Fruit fly (Drosophila melanogaster) whole organism, embryonic: ENCODE data around the gene Nadsyn.

ENCODE experiments used
- Atf3 ChIP-seq: fragments of 200-800 bp; sonication (Bioruptor generic); optimal IDR thresholded peaks from 3 replicates; lab custom pipeline; 2016; ENCODE audit warnings: missing biosample characterization, missing genetic modification characterization
- Atf6 ChIP-seq: fragments of 200-800 bp; sonication (Bioruptor generic); IDR thresholded peaks from 2 replicates; pipeline ENCODE4 v1.3.6; 2022; ENCODE audit warnings: missing biosample characterization, missing genetic modification characterization
- BEAF-32 ChIP-seq: fragments of 200-800 bp; sonication (Bioruptor generic); optimal IDR thresholded peaks from 3 replicates; lab custom pipeline; 2017; ENCODE audit warnings: missing biosample characterization, missing genetic modification characterization, mild to moderate bottlenecking, moderate library complexity, missing genetic modification reagents
- CG11456 ChIP-seq: fragments of 200-800 bp; sonication (Bioruptor generic); IDR thresholded peaks from 3 replicates; pipeline ENCODE4 v1.3.6; 2022; ENCODE audit warnings: missing biosample characterization, missing genetic modification characterization
- CG13424 ChIP-seq: fragments of 200-800 bp; sonication (Bioruptor generic); optimal IDR thresholded peaks from 2 replicates; lab custom pipeline; 2019; ENCODE audit warnings: missing biosample characterization, mild to moderate bottlenecking, missing genetic modification characterization, moderate library complexity
- CG14441 ChIP-seq: fragments of 200-800 bp; sonication (Bioruptor generic); IDR thresholded peaks from 2 replicates; pipeline ENCODE4 v1.3.6; 2022; ENCODE audit warnings: missing biosample characterization, missing genetic modification characterization
- CG18764 ChIP-seq: fragments of 200-800 bp; sonication (Bioruptor generic); optimal IDR thresholded peaks from 3 replicates; lab custom pipeline; 2016; ENCODE audit warnings: missing biosample characterization, missing genetic modification characterization
- CG3281 ChIP-seq: fragments of 200-800 bp; sonication (Bioruptor generic); optimal IDR thresholded peaks from 3 replicates; lab custom pipeline; 2017; ENCODE audit warnings: missing biosample characterization, mild to moderate bottlenecking, missing genetic modification characterization
- CG3726 ChIP-seq: fragments of 200-800 bp; sonication (Bioruptor generic); IDR thresholded peaks from 3 replicates; pipeline ENCODE4, ENCODE4 v1.3.6; 2022; ENCODE audit warnings: missing biosample characterization, missing genetic modification characterization
- CG42726 ChIP-seq: fragments of 200-800 bp; sonication (Bioruptor generic); IDR thresholded peaks from 2 replicates; pipeline ENCODE4 v1.3.6; 2022; ENCODE audit warnings: missing biosample characterization, missing genetic modification characterization; ENCODE audit not compliant: partially characterized antibody
- CG4730 ChIP-seq: fragments of 200-800 bp; sonication (Bioruptor generic); IDR thresholded peaks from 2 replicates; pipeline ENCODE4 v1.3.6; 2022; ENCODE audit warnings: missing biosample characterization, missing genetic modification characterization
- CG6254 ChIP-seq: fragments of 200-800 bp; sonication (Bioruptor generic); optimal IDR thresholded peaks from 3 replicates; lab custom pipeline; 2017; ENCODE audit warnings: mild to moderate bottlenecking, missing biosample characterization, missing genetic modification reagents, missing genetic modification characterization
- CG6654 ChIP-seq: fragments of 200-800 bp; sonication (Bioruptor generic); optimal IDR thresholded peaks from 2 replicates; lab custom pipeline; 2017; ENCODE audit warnings: missing biosample characterization, mild to moderate bottlenecking, missing genetic modification characterization
- CG7556 ChIP-seq: fragments of 200-800 bp; sonication (Bioruptor generic); optimal IDR thresholded peaks from 2 replicates; lab custom pipeline; 2017; ENCODE audit warnings: missing biosample characterization, mild to moderate bottlenecking, missing genetic modification characterization
- Camta ChIP-seq: fragments of 200-800 bp; sonication (Bioruptor generic); optimal IDR thresholded peaks from 2 replicates; lab custom pipeline; 2016; ENCODE audit warnings: missing biosample characterization, missing genetic modification characterization
- CoRest ChIP-seq: fragments of 200-800 bp; sonication (Bioruptor generic); optimal IDR thresholded peaks from 3 replicates; lab custom pipeline; 2018; ENCODE audit warnings: missing biosample characterization, mild to moderate bottlenecking, missing genetic modification characterization, moderate library complexity
- Dbx ChIP-seq: fragments of 200-800 bp; sonication (Bioruptor generic); IDR thresholded peaks from 3 replicates; pipeline ENCODE4 v1.3.6; 2022; ENCODE audit warnings: missing biosample characterization, missing genetic modification characterization
- Hr51 ChIP-seq, 2 experiments: fragments of 200-800 bp; sonication (Bioruptor generic); optimal IDR thresholded peaks; 2 replicates in 1 of 2; 3 replicates in 1 of 2; lab custom pipeline; 2016 to 2018; ENCODE audit warnings: missing biosample characterization in 2 of 2, missing genetic modification characterization in 2 of 2, mild to moderate bottlenecking in 1 of 2, moderate library complexity in 1 of 2
- Meics ChIP-seq: fragments of 200-800 bp; sonication (Bioruptor generic); optimal IDR thresholded peaks from 2 replicates; lab custom pipeline; 2017; ENCODE audit warnings: missing biosample characterization, mild to moderate bottlenecking, missing genetic modification characterization
- NK7.1 ChIP-seq: fragments of 200-800 bp; sonication (Bioruptor generic); optimal IDR thresholded peaks from 3 replicates; lab custom pipeline; 2016; ENCODE audit warnings: missing biosample characterization, missing genetic modification characterization
- Neu2 ChIP-seq: fragments of 200-800 bp; sonication (Bioruptor generic); optimal IDR thresholded peaks from 3 replicates; lab custom pipeline; 2016; ENCODE audit warnings: missing biosample characterization, missing genetic modification characterization, borderline replicate concordance
- Optix ChIP-seq: fragments of 200-800 bp; sonication (Bioruptor generic); IDR thresholded peaks from 3 replicates; pipeline ENCODE4 v1.3.6; 2022; ENCODE audit warnings: missing biosample characterization, missing genetic modification characterization
- Six4 ChIP-seq: fragments of 200-800 bp; sonication (Bioruptor generic); optimal IDR thresholded peaks from 2 replicates; lab custom pipeline; 2016; ENCODE audit warnings: missing biosample characterization, missing genetic modification characterization
- Ssrp ChIP-seq: fragments of 200-800 bp; sonication (Bioruptor generic); optimal IDR thresholded peaks from 2 replicates; lab custom pipeline; 2018; ENCODE audit warnings: missing biosample characterization, mild to moderate bottlenecking, missing genetic modification characterization, moderate library complexity
- Stat92E ChIP-seq, 3 experiments: fragments of >200 bp in 2 of 3; fragments of 200-800 bp in 1 of 3; sonication (Bioruptor generic) in 1 of 3; optimal IDR thresholded peaks; 2 replicates each; lab custom pipeline; 2017 to 2019; ENCODE audit warnings: missing biosample characterization in 3 of 3, missing genetic modification characterization in 3 of 3, mild to moderate bottlenecking in 1 of 3, moderate library complexity in 1 of 3
- Vsx1 ChIP-seq: fragments of 200-800 bp; sonication (Bioruptor generic); optimal IDR thresholded peaks from 2 replicates; lab custom pipeline; 2017; ENCODE audit warnings: missing biosample characterization, mild to moderate bottlenecking, missing genetic modification characterization, missing genetic modification reagents
- cg ChIP-seq: fragments of 200-800 bp; sonication (Bioruptor generic); optimal IDR thresholded peaks from 3 replicates; lab custom pipeline; 2019; ENCODE audit warnings: missing biosample characterization, mild to moderate bottlenecking, missing genetic modification characterization, moderate library complexity
- croc ChIP-seq: fragments of 200-800 bp; sonication (Bioruptor generic); conservative IDR thresholded peaks from 3 replicates; pipeline ENCODE4 v1.3.6; 2022; ENCODE audit warnings: missing biosample characterization, missing genetic modification characterization
- cwo ChIP-seq: fragments of 200-800 bp; sonication (Bioruptor generic); optimal IDR thresholded peaks from 3 replicates; lab custom pipeline; 2017; ENCODE audit warnings: missing biosample characterization, missing genetic modification characterization, mild to moderate bottlenecking, moderate library complexity, missing genetic modification reagents
- ems ChIP-seq: fragments of 200-800 bp; sonication (Bioruptor generic); optimal IDR thresholded peaks from 3 replicates; lab custom pipeline; 2016; ENCODE audit warnings: missing biosample characterization, missing genetic modification characterization
- eyg ChIP-seq: fragments of 200-800 bp; sonication (Bioruptor generic); optimal IDR thresholded peaks from 3 replicates; lab custom pipeline; 2016; ENCODE audit warnings: missing biosample characterization, missing genetic modification characterization
- fru ChIP-seq: fragments of >200 bp; optimal IDR thresholded peaks from 2 replicates; lab custom pipeline; 2017
- ftz-f1 ChIP-seq: fragments of 200-800 bp; sonication (Bioruptor generic); optimal IDR thresholded peaks from 2 replicates; lab custom pipeline; 2016; ENCODE audit warnings: missing biosample characterization, missing genetic modification characterization
- gfzf ChIP-seq: fragments of 200-800 bp; sonication (Bioruptor generic); optimal IDR thresholded peaks from 2 replicates; lab custom pipeline; 2016; ENCODE audit warnings: missing biosample characterization, mild to moderate bottlenecking, missing genetic modification characterization, moderate library complexity
- gsb ChIP-seq: fragments of 200-800 bp; sonication (Bioruptor generic); IDR thresholded peaks from 2 replicates; pipeline ENCODE4 v1.3.6; 2022; ENCODE audit warnings: missing biosample characterization, missing genetic modification characterization
- ham ChIP-seq: fragments of 200-800 bp; sonication (Bioruptor generic); IDR thresholded peaks from 2 replicates; pipeline ENCODE4 v1.3.6; 2022; ENCODE audit warnings: missing biosample characterization, missing genetic modification characterization
- hbn ChIP-seq: fragments of 200-800 bp; sonication (Bioruptor generic); IDR thresholded peaks from 2 replicates; pipeline ENCODE4 v1.3.6; 2022; ENCODE audit warnings: missing biosample characterization, missing genetic modification characterization; ENCODE audit not compliant: partially characterized antibody
- jing ChIP-seq: fragments of 200-800 bp; sonication (Bioruptor generic); optimal IDR thresholded peaks from 2 replicates; lab custom pipeline; 2018; ENCODE audit warnings: missing biosample characterization, mild to moderate bottlenecking, missing genetic modification characterization
- luna ChIP-seq: fragments of 200-800 bp; sonication (Bioruptor generic); optimal IDR thresholded peaks from 2 replicates; lab custom pipeline; 2016; ENCODE audit warnings: missing biosample characterization, missing genetic modification characterization
- nau ChIP-seq: fragments of 200-800 bp; sonication (Bioruptor generic); optimal IDR thresholded peaks from 3 replicates; lab custom pipeline; 2017; ENCODE audit warnings: missing biosample characterization, mild to moderate bottlenecking, missing genetic modification characterization, missing genetic modification reagents
- oc ChIP-seq: fragments of 200-800 bp; sonication (Bioruptor generic); optimal IDR thresholded peaks from 2 replicates; lab custom pipeline; 2018; ENCODE audit warnings: missing biosample characterization, mild to moderate bottlenecking, missing genetic modification characterization, moderate library complexity
- schlank ChIP-seq: fragments of 200-800 bp; sonication (Bioruptor generic); optimal IDR thresholded peaks from 2 replicates; lab custom pipeline; 2018; ENCODE audit warnings: missing biosample characterization, mild to moderate bottlenecking, missing genetic modification characterization
- sens-2 ChIP-seq: fragments of 200-800 bp; sonication (Bioruptor generic); IDR thresholded peaks from 2 replicates; pipeline ENCODE4 v1.3.6; 2022; ENCODE audit warnings: missing biosample characterization, missing genetic modification characterization
- seq ChIP-seq: fragments of 200-800 bp; sonication (Bioruptor generic); IDR thresholded peaks from 2 replicates; pipeline ENCODE4 v1.3.6; 2022; ENCODE audit warnings: missing biosample characterization, missing genetic modification characterization
- slbo ChIP-seq: fragments of 200-800 bp; sonication (Bioruptor generic); IDR thresholded peaks from 2 replicates; pipeline ENCODE4 v1.3.6; 2022; ENCODE audit warnings: missing biosample characterization, missing genetic modification characterization
- sna ChIP-seq: fragments of 200-800 bp; sonication (Bioruptor generic); IDR thresholded peaks from 2 replicates; pipeline ENCODE4 v1.3.6; 2022; ENCODE audit warnings: missing biosample characterization, missing genetic modification characterization; ENCODE audit not compliant: partially characterized antibody
- sr ChIP-seq: fragments of 200-800 bp; sonication (Bioruptor generic); IDR thresholded peaks from 3 replicates; pipeline ENCODE4 v1.3.6; 2022; ENCODE audit warnings: missing biosample characterization, missing genetic modification characterization
- tx ChIP-seq: fragments of 200-800 bp; sonication (Bioruptor generic); optimal IDR thresholded peaks from 2 replicates; lab custom pipeline; 2016; ENCODE audit warnings: missing biosample characterization, missing genetic modification characterization
- unpg ChIP-seq: fragments of 200-800 bp; sonication (Bioruptor generic); optimal IDR thresholded peaks from 3 replicates; lab custom pipeline; 2018; ENCODE audit warnings: missing biosample characterization, mild to moderate bottlenecking, missing genetic modification characterization, moderate library complexity
- wek ChIP-seq: fragments of 200-800 bp; sonication (Bioruptor generic); optimal IDR thresholded peaks from 3 replicates; lab custom pipeline; 2018; ENCODE audit warnings: missing biosample characterization, mild to moderate bottlenecking, missing genetic modification characterization, moderate library complexity

The Nadsyn gene

dm6 chrX:13739411-13739888, 21.4 kb upstream of the Nadsyn start, which contains the start of gene CG11151 (continued):
- TF ChIP-seq CG18764 (GFP tag; lab: Kevin White, UChicago), result peak; percentile 94
- TF ChIP-seq sens-2 (GFP tag; lab: Robert Waterston, UW), result peak; percentile 87
- TF ChIP-seq Ssrp, result peak; percentile 96
- TF ChIP-seq NK7.1 (GFP tag; lab: Kevin White, UChicago), result peak; percentile 93
- peak; percentile 97 for TF ChIP-seq CoRest (tag; lab: Kevin White, UChicago)
- TF ChIP-seq Camta (GFP tag; lab: Kevin White, UChicago), result peak; percentile 96
- peak; percentile 61; the same call in 1 of the 3 replicates for TF ChIP-seq sr
- TF ChIP-seq CG3726 (GFP tag; lab: Robert Waterston, UW), result peak; percentile 92
- TF ChIP-seq ftz-f1 (GFP tag; lab: Kevin White, UChicago), result no peak
- TF ChIP-seq unpg, result peak; percentile 99
- peak; percentile 96 for TF ChIP-seq Atf6 (GFP tag; lab: Robert Waterston, UW)
- TF ChIP-seq BEAF-32 (GFP tag; lab: Kevin White, UChicago), result peak; percentile 40
- no peak for TF ChIP-seq cg (GFP tag; lab: Kevin White, UChicago)
- TF ChIP-seq Vsx1, result peak; percentile 93
- peak; percentile 97 for TF ChIP-seq Meics (GFP tag; lab: Kevin White, UChicago)
- peak; percentile 85 for TF ChIP-seq gsb (GFP tag; lab: Robert Waterston, UW)
- peak; percentile 96 for TF ChIP-seq slbo (GFP tag; lab: Robert Waterston, UW)
- TF ChIP-seq Stat92E (GFP tag; optimal IDR thresholded peaks at IDR 0.05; lab: Kevin White, UChicago), result peak in 1 of 3 experiments; percentile 92
- TF ChIP-seq CG6654, result peak; percentile 88
- TF ChIP-seq nau (GFP tag; lab: Kevin White, UChicago), result peak; percentile 92
- TF ChIP-seq sna (GFP tag; lab: Robert Waterston, UW), result peak; percentile 49; the same call in 1 of the 2 replicates
- TF ChIP-seq croc (GFP tag; lab: Robert Waterston, UW), result peak; percentile 90
- peak; percentile 95 for TF ChIP-seq ems (GFP tag; lab: Kevin White, UChicago)
- TF ChIP-seq CG13424 (tag; lab: Kevin White, UChicago), result peak; percentile 97
- no peak; the same call in 1 of the 2 replicates for TF ChIP-seq hbn
- TF ChIP-seq CG42726 (GFP tag; lab: Robert Waterston, UW), result peak; percentile 51; the same call in 1 of the 2 replicates
- TF ChIP-seq Dbx (GFP tag; lab: Robert Waterston, UW), result peak; percentile 93
- peak; percentile 96 for TF ChIP-seq CG7556 (GFP tag; lab: Kevin White, UChicago)
- peak; percentile 91 for TF ChIP-seq Optix (GFP tag; lab: Robert Waterston, UW)
- peak; percentile 96 for TF ChIP-seq seq (GFP tag; lab: Robert Waterston, UW)
- TF ChIP-seq Atf3 (GFP tag; lab: Kevin White, UChicago), result peak; percentile 95
- peak; percentile 97 for TF ChIP-seq CG3281 (GFP tag; lab: Kevin White, UChicago)
- TF ChIP-seq tx (GFP tag; lab: Kevin White, UChicago), result peak; percentile 95
- peak; percentile 92 for TF ChIP-seq wek (GFP tag; lab: Kevin White, UChicago)
- peak; percentile 96 for TF ChIP-seq CG14441
- peak; percentile 21 for TF ChIP-seq gfzf (GFP tag; lab: Kevin White, UChicago)
- TF ChIP-seq CG6254 (GFP tag; lab: Kevin White, UChicago), result peak; percentile 92
- peak; percentile 94 for TF ChIP-seq jing
- peak; percentile 97 for TF ChIP-seq oc
- TF ChIP-seq luna, result peak; percentile 91
- peak; percentile 91 for TF ChIP-seq Neu2
- TF ChIP-seq schlank, result peak; percentile 96
- TF ChIP-seq CG11456 (GFP tag; lab: Robert Waterston, UW), result peak; percentile 94
- TF ChIP-seq ham, result peak; percentile 76; the same call in 1 of the 2 replicates
- peak; percentile 94 for TF ChIP-seq CG4730 (GFP tag; lab: Robert Waterston, UW)
- peak; percentile 95 for TF ChIP-seq Six4
- peak; percentile 94 for TF ChIP-seq cwo (GFP tag; lab: Kevin White, UChicago)
- TF ChIP-seq fru (lab: Kevin White, UChicago), result no peak
- peak; percentile 97 to 98 for TF ChIP-seq Hr51 (GFP tag; optimal IDR thresholded peaks at IDR 0.05; lab: Kevin White, UChicago)
- TF ChIP-seq eyg (GFP tag; lab: Kevin White, UChicago), result peak; percentile 94
